Worm (Caenorhabditis elegans): ENCODE measurements around the gene cct-3.

Gene cct-3

DNA sequence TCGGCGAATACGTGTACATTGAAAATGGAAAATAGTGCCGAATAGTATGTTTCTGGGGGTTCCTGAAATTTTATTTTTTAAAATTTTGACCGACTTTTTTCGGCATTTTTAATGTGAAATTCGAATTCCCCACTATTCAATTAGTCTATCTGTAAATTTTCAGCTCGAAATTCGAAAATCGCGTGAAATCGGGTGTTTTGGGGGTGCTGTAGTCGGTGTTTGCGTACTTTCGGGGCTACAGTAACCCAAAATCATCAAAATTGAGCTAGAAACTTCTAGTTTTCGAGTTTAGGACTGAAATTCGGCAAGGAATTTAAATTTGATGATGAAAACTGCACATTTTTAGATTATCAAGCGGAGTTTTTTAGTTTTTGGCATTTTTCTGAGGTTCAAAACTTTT lies 31.2 kb upstream of the cct-3 start:
- TF ChIP-seq aha-1 (tag) (peak; percentile 98), mxl-2 (GFP tag; conservative IDR thresholded peaks at IDR 0.05) (no peak)

DNA sequence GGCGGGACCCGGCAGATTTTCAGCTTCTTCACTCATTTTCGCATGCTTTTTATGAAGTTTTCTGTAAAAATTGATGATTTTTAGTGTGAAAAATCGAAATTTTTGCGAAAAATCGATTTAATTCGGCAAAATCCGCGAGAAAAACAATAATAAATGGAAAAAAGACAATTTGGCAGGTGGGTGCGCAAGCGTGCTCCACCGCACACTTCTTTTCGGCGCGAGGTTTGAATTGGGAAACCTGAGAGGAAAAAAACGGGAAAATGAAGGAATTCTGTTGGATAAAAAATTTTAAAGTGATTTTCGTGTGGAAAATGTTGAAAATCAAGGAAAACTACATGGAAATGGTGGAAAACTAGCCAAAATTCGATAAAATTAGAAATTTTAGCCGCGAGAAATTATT lies 29.3 kb upstream of the cct-3 start, which contains the start of gene Y59C2A.2:
Y59C2A.2 (minus strand) TSS at position 61 of the 400 bp plus-strand sequence.
- TF ChIP-seq nhr-10 (tag; optimal IDR thresholded peaks at IDR 0.05), result no peak
- no peak for TF ChIP-seq Y105C5A.15 (GFP tag; IDR thresholded peaks at IDR 0.05)
- no peak for TF ChIP-seq arid-1 (GFP tag; conservative IDR thresholded peaks at IDR 0.05)
- TF ChIP-seq daf-12 (tag; optimal IDR thresholded peaks at IDR 0.05), result no peak
- no peak for TF ChIP-seq F10B5.3 (tag; optimal IDR thresholded peaks at IDR 0.05)
- no peak for TF ChIP-seq gei-8 (GFP tag; optimal IDR thresholded peaks at IDR 0.05)
- TF ChIP-seq ZK337.2 (GFP tag; IDR thresholded peaks at IDR 0.05), result no peak
- TF ChIP-seq hmg-1.1 (GFP tag; IDR thresholded peaks at IDR 0.05), result no peak
- TF ChIP-seq lin-13 (GFP tag; optimal IDR thresholded peaks at IDR 0.05), result peak; percentile 11
- peak; percentile 92 for TF ChIP-seq lin-38 (GFP tag; IDR thresholded peaks at IDR 0.05)
- TF ChIP-seq nhr-48 (tag; optimal IDR thresholded peaks at IDR 0.05), result no peak
- peak; percentile 70 for TF ChIP-seq mes-2 (tag; optimal IDR thresholded peaks at IDR 0.05; ENCODE audit: poor library complexity, severe bottlenecking)
- TF ChIP-seq aha-1 (tag), result peak; percentile 49
- TF ChIP-seq nhr-6 (tag; optimal IDR thresholded peaks at IDR 0.05), result no peak
- peak; percentile 87 for TF ChIP-seq dpl-1 (GFP tag; optimal IDR thresholded peaks at IDR 0.05)
- no peak for TF ChIP-seq ceh-20 (GFP tag; IDR thresholded peaks at IDR 0.05)
- peak in 1 of 2 experiments; percentile 67 for TF ChIP-seq lsy-2 (tag; optimal IDR thresholded peaks at IDR 0.05)
- no peak for TF ChIP-seq F49E8.2 (tag; optimal IDR thresholded peaks at IDR 0.05; ENCODE audit: borderline replicate concordance)
- no peak for TF ChIP-seq ceh-32 (tag; optimal IDR thresholded peaks at IDR 0.05; ENCODE audit: poor library complexity)
- TF ChIP-seq unc-62 (GFP tag; optimal IDR thresholded peaks at IDR 0.05 in 1 of 2), result no peak
- TF ChIP-seq unc-62 (tag; optimal IDR thresholded peaks at IDR 0.05), result no peak
- peak; percentile 22 for TF ChIP-seq hlh-30 (tag; optimal IDR thresholded peaks at IDR 0.05; ENCODE audit: insufficient read depth)
- TF ChIP-seq unc-130 (GFP tag; optimal IDR thresholded peaks at IDR 0.05), result no peak
- TF ChIP-seq ZK546.5 (tag; optimal IDR thresholded peaks at IDR 0.05), result no peak
- TF ChIP-seq fkh-10 (GFP tag; optimal IDR thresholded peaks at IDR 0.05), result peak; percentile 4

DNA sequence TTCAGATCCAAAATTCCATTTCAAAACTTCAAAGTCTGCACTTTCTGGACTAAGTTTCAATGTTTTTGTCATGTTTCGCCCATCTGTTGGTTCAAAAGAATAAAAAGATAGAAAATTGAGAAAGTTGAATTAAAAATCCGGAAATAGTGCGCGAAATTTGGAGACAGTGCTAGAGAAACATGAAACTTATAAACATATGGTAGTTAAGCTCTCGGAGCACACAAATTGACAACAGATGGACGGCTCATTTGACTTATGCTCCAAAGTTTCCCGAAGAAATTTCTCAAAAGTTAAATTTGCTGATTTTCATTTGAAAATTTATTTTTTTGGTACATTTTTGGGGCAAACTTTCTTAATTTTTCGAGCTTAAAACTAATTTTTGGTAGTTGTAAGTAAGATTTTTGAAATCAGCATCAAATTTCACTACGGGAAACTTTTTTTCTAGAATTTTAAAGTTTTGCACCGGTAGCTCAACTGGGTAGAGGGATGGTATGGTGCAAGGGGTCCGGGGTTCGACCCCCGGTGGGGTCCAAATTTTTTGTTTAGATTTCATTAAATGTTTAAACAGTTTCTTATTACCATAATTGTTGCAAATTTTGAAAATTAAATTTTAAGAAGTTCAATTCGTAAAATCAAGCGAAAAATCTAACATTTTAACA lies 27.1 kb upstream of the cct-3 start:
- no peak for TF ChIP-seq lim-7 (GFP tag; IDR thresholded peaks at IDR 0.05)
- TF ChIP-seq unc-62 (GFP tag; optimal IDR thresholded peaks at IDR 0.05 in 1 of 2), result peak in 1 of 2 experiments; percentile 56
- TF ChIP-seq unc-62 (tag; optimal IDR thresholded peaks at IDR 0.05), result no peak

DNA sequence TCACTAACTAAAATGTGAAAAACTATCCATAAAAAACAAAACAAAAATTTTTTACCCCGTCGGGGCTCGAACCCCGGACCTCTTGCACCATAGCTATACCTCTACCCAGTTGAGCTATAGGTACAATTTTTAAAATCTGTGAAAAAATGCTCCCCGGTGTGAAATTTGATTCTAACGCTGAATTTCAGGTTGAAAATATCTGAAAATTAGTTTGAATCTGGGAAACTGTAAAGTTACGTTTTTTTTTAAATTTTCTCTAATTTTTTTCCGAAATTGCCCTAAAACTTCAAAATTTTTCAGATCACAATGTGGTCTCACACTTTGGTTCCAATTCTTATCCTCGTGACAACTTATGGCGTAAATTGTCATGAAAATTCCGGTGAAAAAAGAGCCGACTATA lies 25.5 kb upstream of the cct-3 start, which contains the start of gene Y59C2A.1:
Y59C2A.1 (plus strand) TSS at position 301 of the 400 bp plus-strand sequence.
- TF ChIP-seq lsy-2 (tag; optimal IDR thresholded peaks at IDR 0.05), result no peak
- no peak for TF ChIP-seq pha-4 (GFP tag; IDR thresholded peaks at IDR 0.05)
- no peak for TF ChIP-seq pha-4 (tag; optimal IDR thresholded peaks at IDR 0.05)
- no peak for TF ChIP-seq saeg-2 (GFP tag; IDR thresholded peaks at IDR 0.05)
- TF ChIP-seq rbr-2 (tag; optimal IDR thresholded peaks at IDR 0.05), result no peak
- TF ChIP-seq egl-27 (tag; optimal IDR thresholded peaks at IDR 0.05), result no peak

DNA sequence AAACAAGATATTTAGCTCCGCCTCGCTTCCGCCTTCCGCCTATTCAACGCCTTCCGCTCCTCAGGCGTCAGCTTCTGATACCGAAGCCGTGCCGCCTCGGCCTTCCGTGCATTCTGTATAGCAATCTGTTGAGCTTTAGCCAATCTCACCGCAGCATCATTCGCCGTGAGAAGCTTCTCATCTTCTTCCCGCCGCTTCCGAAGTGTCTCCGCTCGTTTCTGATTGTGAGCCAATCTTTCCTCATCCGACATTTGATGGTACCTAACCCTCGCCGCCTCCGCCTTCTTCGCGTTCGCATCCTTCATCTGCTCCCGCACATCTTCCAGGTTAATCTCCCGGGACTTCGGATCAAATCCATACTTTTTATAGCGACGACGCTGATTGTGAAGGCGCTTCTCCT lies 17.8 kb upstream of the cct-3 start:
- TF ChIP-seq set-16 (GFP tag; IDR thresholded peaks at IDR 0.05) (peak; percentile 52; the same call in 1 of the 2 replicates), lin-29 (GFP tag; IDR thresholded peaks at IDR 0.05) (no peak), madf-9 (GFP tag; conservative IDR thresholded peaks at IDR 0.05) (no peak)

Measured in whole organism, L4 larva.